Worm (Caenorhabditis elegans): Measurements from ENCODE around the gene cest-16.

cest-16 gene

ce11 chrX:6259081-6259480 is 40.7 kb upstream of the cest-16 start:
- TF ChIP-seq nhr-11 (tag; optimal IDR thresholded peaks at IDR 0.05) (peak; percentile 14), hlh-30 (tag; optimal IDR thresholded peaks at IDR 0.05; ENCODE audit: insufficient read depth) (peak; percentile 36), ztf-11 (tag; optimal IDR thresholded peaks at IDR 0.05) (no peak), nhr-77 (tag; optimal IDR thresholded peaks at IDR 0.05) (no peak), T26A8.4 (GFP tag; IDR thresholded peaks at IDR 0.05) (no peak), lsy-2 (tag; optimal IDR thresholded peaks at IDR 0.05) (peak in 1 of 2 experiments; percentile 14), hlh-11 (tag; optimal IDR thresholded peaks at IDR 0.05) (no peak), egl-27 (tag; optimal IDR thresholded peaks at IDR 0.05) (no peak), lin-38 (GFP tag; IDR thresholded peaks at IDR 0.05) (no peak), daf-16 (GFP tag; optimal IDR thresholded peaks at IDR 0.05) (peak in 1 of 2 experiments; percentile 3), daf-16 (tag; optimal IDR thresholded peaks at IDR 0.05) (no peak), aha-1 (tag) (peak; percentile 69), Y48G9A.11 (GFP tag; IDR thresholded peaks at IDR 0.05) (no peak), saeg-2 (GFP tag; IDR thresholded peaks at IDR 0.05) (no peak)

DNA sequence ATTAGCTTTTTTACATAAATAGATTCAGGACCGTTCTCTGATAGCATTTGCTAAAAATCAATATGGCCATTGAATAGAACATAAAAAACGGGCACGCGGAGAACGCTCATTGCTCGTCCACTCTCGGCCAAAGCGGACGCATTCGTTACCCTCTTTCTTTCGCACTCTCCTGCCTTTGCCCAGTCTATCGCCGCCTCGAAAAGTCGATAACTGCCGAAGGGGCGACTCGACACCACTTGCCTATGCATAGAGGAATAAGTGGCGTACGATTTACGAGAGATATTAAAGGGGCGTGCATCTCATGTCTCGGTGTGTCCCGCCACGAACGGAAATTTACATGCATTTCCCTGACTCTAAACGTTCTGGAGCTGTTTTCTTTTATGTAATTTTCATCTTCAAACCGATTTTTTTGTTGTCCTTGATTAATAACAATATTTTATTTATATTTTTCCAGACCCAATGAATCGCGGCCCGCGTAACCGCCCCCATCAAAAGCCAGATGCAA is 36.5 kb upstream of the cest-16 start, which contains the start of gene W05H9.4:
Gene W05H9.4 (plus strand): TSS at position 455 of the 505 bp plus-strand sequence.
- TF ChIP-seq zip-11 (GFP tag; IDR thresholded peaks at IDR 0.05) = no peak
- peak; percentile 44 for TF ChIP-seq mep-1 (tag; optimal IDR thresholded peaks at IDR 0.05)
- TF ChIP-seq dve-1 (tag; optimal IDR thresholded peaks at IDR 0.05; ENCODE audit: insufficient read depth) = peak; percentile 22
- no peak for TF ChIP-seq ceh-20 (GFP tag; IDR thresholded peaks at IDR 0.05)
- no peak for TF ChIP-seq ama-1 (optimal IDR thresholded peaks at IDR 0.05)
- peak; percentile 65 for TF ChIP-seq ceh-28 (tag; optimal IDR thresholded peaks at IDR 0.05)
- TF ChIP-seq hlh-11 (tag; optimal IDR thresholded peaks at IDR 0.05) = peak; percentile 53
- TF ChIP-seq hmg-1.1 (GFP tag; IDR thresholded peaks at IDR 0.05) = peak; percentile 47; the same call in 1 of the 2 replicates
- no peak for TF ChIP-seq nhr-111 (GFP tag; optimal IDR thresholded peaks at IDR 0.05)
- no peak for TF ChIP-seq nhr-41 (GFP tag; IDR thresholded peaks at IDR 0.05)
- TF ChIP-seq mdl-1 (tag; optimal IDR thresholded peaks at IDR 0.05) = peak in 1 of 2 experiments; percentile 33
- TF ChIP-seq Y48G9A.11 (GFP tag; IDR thresholded peaks at IDR 0.05) = no peak
- no peak for TF ChIP-seq tra-1 (GFP tag; IDR thresholded peaks at IDR 0.05)
- TF ChIP-seq lin-1 (GFP tag; IDR thresholded peaks at IDR 0.05) = no peak
- no peak for TF ChIP-seq nhr-102 (tag; optimal IDR thresholded peaks at IDR 0.05)
- no peak for TF ChIP-seq nhr-28 (tag; optimal IDR thresholded peaks at IDR 0.05)
- no peak for TF ChIP-seq mdt-29 (GFP tag; IDR thresholded peaks at IDR 0.05)
- TF ChIP-seq hlh-30 (tag; optimal IDR thresholded peaks at IDR 0.05; ENCODE audit: insufficient read depth) = peak; percentile 74
- no peak for TF ChIP-seq madf-5 (GFP tag; IDR thresholded peaks at IDR 0.05)
- no peak for TF ChIP-seq php-3 (GFP tag; IDR thresholded peaks at IDR 0.05)
- TF ChIP-seq hif-1 (tag; optimal IDR thresholded peaks at IDR 0.05) = no peak
- no peak for TF ChIP-seq R02D3.7 (tag; optimal IDR thresholded peaks at IDR 0.05)
- TF ChIP-seq lsy-2 (tag; optimal IDR thresholded peaks at IDR 0.05) = peak in 1 of 2 experiments; percentile 44
- no peak for TF ChIP-seq fos-1 (tag; optimal IDR thresholded peaks at IDR 0.05)
- TF ChIP-seq nhr-48 (tag; optimal IDR thresholded peaks at IDR 0.05) = no peak
- no peak for TF ChIP-seq spr-3 (GFP tag; optimal IDR thresholded peaks at IDR 0.05)
- no peak for TF ChIP-seq saeg-2 (GFP tag; IDR thresholded peaks at IDR 0.05)
- no peak for TF ChIP-seq unc-62 (GFP tag; optimal IDR thresholded peaks at IDR 0.05 in 1 of 2)
- no peak for TF ChIP-seq unc-62 (tag; optimal IDR thresholded peaks at IDR 0.05)
- no peak for TF ChIP-seq lin-15B (tag; optimal IDR thresholded peaks at IDR 0.05)
- TF ChIP-seq attf-4 (tag; optimal IDR thresholded peaks at IDR 0.05) = no peak
- peak; percentile 8; the same call in 1 of the 2 replicates for TF ChIP-seq dmd-6 (GFP tag; IDR thresholded peaks at IDR 0.05)
- no peak for TF ChIP-seq skn-1 (tag; optimal IDR thresholded peaks at IDR 0.05)
- no peak for TF ChIP-seq jun-1 (tag; optimal IDR thresholded peaks at IDR 0.05)
- no peak for TF ChIP-seq F26F4.8 (GFP tag; conservative IDR thresholded peaks at IDR 0.05)
- TF ChIP-seq nhr-25 (tag; optimal IDR thresholded peaks at IDR 0.05; ENCODE audit: borderline replicate concordance, insufficient read depth) = peak; percentile 2
- peak; percentile 39 for TF ChIP-seq mes-2 (tag; optimal IDR thresholded peaks at IDR 0.05; ENCODE audit: poor library complexity, severe bottlenecking)
- no peak for TF ChIP-seq fkh-10 (GFP tag; optimal IDR thresholded peaks at IDR 0.05)
- no peak for TF ChIP-seq lin-38 (GFP tag; IDR thresholded peaks at IDR 0.05)
- no peak for TF ChIP-seq zip-2 (tag; optimal IDR thresholded peaks at IDR 0.05)
- TF ChIP-seq rbr-2 (tag; optimal IDR thresholded peaks at IDR 0.05) = peak; percentile 48
- TF ChIP-seq ceh-82 (tag; optimal IDR thresholded peaks at IDR 0.05) = no peak
